Fruit fly (Drosophila melanogaster): ENCODE data around the gene CG7781.

CG7781 gene

DNA sequence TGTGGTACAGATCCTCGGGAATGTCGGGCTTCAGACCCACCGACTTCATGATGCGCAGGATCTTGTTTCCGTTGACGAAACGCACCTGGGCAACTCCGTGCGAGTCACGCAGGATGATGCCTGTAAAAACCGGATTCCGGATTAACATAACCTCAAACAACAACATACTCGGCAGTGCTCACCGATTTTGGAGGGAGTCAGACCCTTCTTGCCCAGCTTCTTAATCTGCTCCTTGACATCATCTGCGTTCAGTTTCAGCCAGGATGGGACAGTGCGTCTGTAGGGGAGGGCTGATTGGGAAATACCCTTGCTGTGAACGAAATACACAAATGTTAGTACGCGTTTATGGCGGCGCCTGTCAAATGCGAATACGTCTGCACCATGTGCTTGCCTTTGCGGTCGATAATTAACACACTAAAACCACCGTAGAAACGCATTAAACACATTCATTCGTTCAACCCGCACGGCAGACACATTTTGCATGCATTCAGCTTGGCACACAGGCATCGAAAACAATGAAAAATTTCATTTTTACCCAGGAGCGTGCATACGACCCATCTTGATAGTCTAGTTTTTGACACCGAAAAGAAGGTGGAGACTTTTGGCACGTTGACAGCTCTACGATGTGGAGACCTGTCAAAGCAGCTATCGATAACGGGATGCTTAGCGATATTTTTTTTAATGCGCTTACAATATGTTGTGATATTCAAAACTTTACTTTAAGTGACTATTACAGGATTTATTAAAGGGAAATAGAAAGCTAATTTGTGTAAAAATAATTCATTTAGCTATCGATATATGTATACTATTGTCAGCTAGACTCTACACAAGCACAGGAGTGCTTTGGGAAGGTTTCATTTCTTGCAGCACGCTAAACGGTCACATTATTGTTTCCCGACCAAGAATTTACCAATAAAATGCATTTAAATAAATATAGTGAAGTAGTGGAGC is 39.1 kb upstream of the CG7781 start, which contains the start of the genes RpS13 and CSN8 (continued):
- TF ChIP-seq Hr38 (GFP tag; optimal IDR thresholded peaks at IDR 0.05) (no peak), svp (GFP tag) (no peak), fkh (GFP tag; optimal IDR thresholded peaks at IDR 0.05) (peak; percentile 53), CG3032 (tag; optimal IDR thresholded peaks at IDR 0.05) (no peak), Eip93F (GFP tag; optimal IDR thresholded peaks at IDR 0.05) (no peak), Smox (GFP tag; optimal IDR thresholded peaks at IDR 0.05) (peak; percentile 7), CG6163 (GFP tag; IDR thresholded peaks at IDR 0.05) (no peak), topi (GFP tag; optimal IDR thresholded peaks at IDR 0.05) (peak; percentile 8), fd59A (GFP tag; optimal IDR thresholded peaks at IDR 0.05) (no peak), salr (GFP tag; optimal IDR thresholded peaks at IDR 0.05) (no peak), CG8319 (GFP tag; optimal IDR thresholded peaks at IDR 0.05) (no peak), CG10669 (GFP tag; optimal IDR thresholded peaks at IDR 0.05) (no peak), cyc (GFP tag; optimal IDR thresholded peaks at IDR 0.05) (no peak), lz (GFP tag; optimal IDR thresholded peaks at IDR 0.05) (peak; percentile 15), CG7368 (GFP tag; optimal IDR thresholded peaks at IDR 0.05) (no peak), CG8632 (GFP tag; optimal IDR thresholded peaks at IDR 0.05) (no peak), dac (GFP tag; optimal IDR thresholded peaks at IDR 0.05) (no peak), CG31627 (GFP tag; optimal IDR thresholded peaks at IDR 0.05) (no peak), achi (GFP tag; optimal IDR thresholded peaks at IDR 0.05) (peak; percentile 100), CG3919 (GFP tag; optimal IDR thresholded peaks at IDR 0.05) (no peak), Eip78C (GFP tag) (peak; percentile 59), OdsH (GFP tag; optimal IDR thresholded peaks at IDR 0.05) (no peak), CG4318 (GFP tag; optimal IDR thresholded peaks at IDR 0.05) (no peak)

DNA sequence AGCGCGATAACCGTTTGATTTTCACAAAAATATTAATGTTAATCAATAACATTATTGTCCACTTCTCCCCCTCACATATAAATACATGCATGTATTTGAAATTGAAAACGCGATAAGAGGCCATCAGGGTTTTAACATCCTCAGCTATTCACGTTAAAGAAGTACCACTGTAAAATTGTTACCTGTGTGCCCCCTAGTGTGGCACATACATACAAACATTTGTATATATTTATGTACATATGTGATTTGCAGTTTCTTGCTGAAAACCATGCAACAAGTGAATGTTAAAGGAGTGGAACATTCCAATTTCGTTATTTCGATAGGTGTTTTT is 37.7 kb upstream of the CG7781 start:
- TF ChIP-seq topi (GFP tag; optimal IDR thresholded peaks at IDR 0.05): no peak
- peak; percentile 6; the same call in 2 of the 3 replicates for TF ChIP-seq eg (GFP tag; IDR thresholded peaks at IDR 0.05)
- no peak for TF ChIP-seq pdm3 (GFP tag; optimal IDR thresholded peaks at IDR 0.05)
- TF ChIP-seq salr (GFP tag; optimal IDR thresholded peaks at IDR 0.05): peak in 1 of 2 experiments; percentile 24

DNA sequence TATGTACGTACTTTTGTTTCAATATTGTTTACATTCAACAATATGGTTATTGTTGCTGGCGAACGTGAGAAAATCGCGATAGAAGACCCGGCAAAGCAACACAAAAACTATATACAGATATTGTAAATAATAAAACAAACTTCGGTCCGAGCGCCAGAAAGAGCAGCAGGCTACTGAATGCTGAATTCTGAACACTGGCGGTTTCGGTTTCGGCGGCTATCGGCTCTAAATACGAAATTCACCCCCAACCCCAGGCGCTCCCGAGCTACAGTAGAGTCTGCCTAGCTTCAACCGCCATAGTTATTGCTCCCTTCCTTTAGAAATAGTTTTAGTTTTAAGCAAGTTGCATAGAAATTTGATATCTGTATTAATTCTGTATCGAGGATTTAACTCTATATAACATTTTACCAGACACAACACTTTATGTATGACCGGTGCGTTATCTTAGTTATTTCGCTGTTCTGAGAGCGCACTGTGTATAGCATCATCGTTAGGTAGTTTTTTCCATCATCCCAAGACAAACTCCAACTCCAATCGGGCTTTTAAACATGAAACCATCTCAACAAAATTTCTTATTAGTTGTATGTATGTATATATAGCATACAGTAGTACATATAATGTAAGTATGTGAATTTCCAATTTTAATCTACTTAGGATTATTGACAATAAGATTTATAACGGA is 37.2 kb upstream of the CG7781 start, which contains the start of gene CG7627:
Gene CG7627 (minus strand): TSS at position 197 of the 682 bp plus-strand sequence.
- no peak for TF ChIP-seq Ets96B (tag; optimal IDR thresholded peaks at IDR 0.05)
- peak; percentile 5 for TF ChIP-seq CG11762 (GFP tag; optimal IDR thresholded peaks at IDR 0.05; ENCODE audit: insufficient read depth)
- peak; percentile 55 for TF ChIP-seq Gug (GFP tag; IDR thresholded peaks at IDR 0.05)
- TF ChIP-seq Hr39 (GFP tag; optimal IDR thresholded peaks at IDR 0.05): peak; percentile 73
- TF ChIP-seq CG11902 (GFP tag; optimal IDR thresholded peaks at IDR 0.05): peak; percentile 61
- peak; percentile 74 for TF ChIP-seq pdm3 (GFP tag; optimal IDR thresholded peaks at IDR 0.05)
- TF ChIP-seq CG6854 (GFP tag; optimal IDR thresholded peaks at IDR 0.05): no peak
- peak; percentile 51 for TF ChIP-seq CG34406 (GFP tag; optimal IDR thresholded peaks at IDR 0.05)
- TF ChIP-seq net (GFP tag; optimal IDR thresholded peaks at IDR 0.05): peak; percentile 73
- TF ChIP-seq dsx (GFP tag; optimal IDR thresholded peaks at IDR 0.05; ENCODE audit: poor library complexity, severe bottlenecking): peak; percentile 47
- peak; percentile 96 for TF ChIP-seq svp (GFP tag)
- TF ChIP-seq Ets21C (GFP tag; optimal IDR thresholded peaks at IDR 0.05): peak; percentile 62
- peak; percentile 8 for TF ChIP-seq CG1621 (tag; optimal IDR thresholded peaks at IDR 0.05)
- TF ChIP-seq Sox102F (GFP tag; optimal IDR thresholded peaks at IDR 0.05): peak; percentile 78
- peak; percentile 51 for TF ChIP-seq fkh (GFP tag; optimal IDR thresholded peaks at IDR 0.05)
- peak; percentile 58 for TF ChIP-seq Hr4 (GFP tag; optimal IDR thresholded peaks at IDR 0.05)
- TF ChIP-seq CG7368 (GFP tag; optimal IDR thresholded peaks at IDR 0.05): peak; percentile 53
- peak; percentile 66 for TF ChIP-seq CG31627 (GFP tag; optimal IDR thresholded peaks at IDR 0.05)
- TF ChIP-seq dac (GFP tag; optimal IDR thresholded peaks at IDR 0.05): no peak
- TF ChIP-seq Smox (GFP tag; optimal IDR thresholded peaks at IDR 0.05): peak; percentile 68
- peak; percentile 77 for TF ChIP-seq vri (GFP tag; optimal IDR thresholded peaks at IDR 0.05)
- TF ChIP-seq topi (GFP tag; optimal IDR thresholded peaks at IDR 0.05): peak; percentile 71
- peak; percentile 51 for TF ChIP-seq acj6 (GFP tag; optimal IDR thresholded peaks at IDR 0.05)
- TF ChIP-seq OdsH (GFP tag; optimal IDR thresholded peaks at IDR 0.05): peak; percentile 65
- TF ChIP-seq spab (GFP tag; optimal IDR thresholded peaks at IDR 0.05): peak; percentile 53
- no peak for TF ChIP-seq Hr38 (GFP tag; optimal IDR thresholded peaks at IDR 0.05)
- no peak for TF ChIP-seq fd85E (GFP tag; optimal IDR thresholded peaks at IDR 0.05)
- peak; percentile 81 for TF ChIP-seq CG6163 (GFP tag; IDR thresholded peaks at IDR 0.05)
- peak; percentile 71 for TF ChIP-seq achi (GFP tag; optimal IDR thresholded peaks at IDR 0.05)
- TF ChIP-seq Sox14 (GFP tag; optimal IDR thresholded peaks at IDR 0.05): peak; percentile 72
- TF ChIP-seq CG6276 (GFP tag; optimal IDR thresholded peaks at IDR 0.05): peak; percentile 65

Data from whole organism, prepupa.